Fruit fly (Drosophila melanogaster) Kc167 (cell line): Measurements from ENCODE around the gene S6kII.

Experiments used
- Myc ChIP-seq: fragments of >200 bp; optimal IDR thresholded peaks from 2 replicates; lab custom pipeline; 2017; ENCODE audit warnings: missing external identifiers
- Sin3A ChIP-seq: fragments of >200 bp; optimal IDR thresholded peaks from 2 replicates; lab custom pipeline; 2018; ENCODE audit warnings: missing external identifiers
- h ChIP-seq: fragments of >200 bp; optimal IDR thresholded peaks from 3 replicates; lab custom pipeline; 2018; ENCODE audit warnings: missing external identifiers
- psq ChIP-seq: fragments of >200 bp; optimal IDR thresholded peaks from 2 replicates; lab custom pipeline; 2017; ENCODE audit warnings: missing external identifiers

DNA sequence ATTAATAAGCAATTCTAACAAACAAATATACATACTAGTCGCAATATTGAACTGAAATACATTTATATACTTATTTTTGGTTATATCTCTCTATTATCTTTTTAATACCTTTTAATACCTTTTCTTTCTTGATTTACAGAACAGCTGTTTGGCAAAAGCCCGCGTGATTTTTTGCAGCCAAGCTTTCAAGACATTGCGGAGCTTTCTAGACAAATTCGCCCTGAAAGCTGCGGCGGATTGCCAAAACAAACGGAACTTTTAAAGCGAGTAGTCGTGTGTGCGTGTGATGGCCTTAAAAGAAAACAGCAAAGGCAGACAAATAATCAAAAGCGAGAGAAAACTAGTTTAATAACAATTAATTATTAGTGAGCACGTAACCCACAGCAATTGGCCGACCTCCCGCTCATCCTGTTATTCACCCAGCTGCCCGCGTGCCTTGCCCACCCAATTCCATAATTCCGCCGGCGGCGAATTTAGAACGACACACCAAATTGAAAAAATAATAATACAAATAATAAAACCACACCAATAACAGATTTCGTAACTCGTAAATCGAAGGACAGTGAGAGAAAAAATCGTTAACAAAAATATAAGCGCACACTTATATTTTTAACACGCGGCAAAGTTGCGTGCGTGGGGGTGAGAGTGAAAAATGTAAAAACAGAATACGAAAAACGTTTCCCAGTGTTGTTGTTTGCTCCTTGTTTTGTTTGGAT lies 42.7 kb upstream of the S6kII start:
- TF ChIP-seq psq (lab: Kevin White, UChicago), result no peak
- no peak for TF ChIP-seq Sin3A (lab: Kevin White, UChicago)
- no peak for TF ChIP-seq h
- TF ChIP-seq Myc (lab: Kevin White, UChicago), result no peak
